Worm (Caenorhabditis elegans) whole organism, young adult: ENCODE data around the gene nas-16.

Experiments used
- B0261.1 ChIP-seq: sonication (generic microtip); optimal IDR thresholded peaks from 2 replicates; lab custom pipeline; 2016; ENCODE audit warnings: mild to moderate bottlenecking, missing genetic modification characterization, moderate library complexity, missing compliant biosample characterization
- aptf-2 ChIP-seq: fragments of 200-800 bp; sonication (Bioruptor generic); conservative IDR thresholded peaks from 2 replicates; pipeline ENCODE4 v1.3.6; 2022; ENCODE audit warnings: missing genetic modification reagents, missing genetic modification characterization, missing compliant biosample characterization
- hsf-1 ChIP-seq: fragments of 200-800 bp; sonication (Bioruptor generic); IDR thresholded peaks from 2 replicates; pipeline ENCODE4 v1.3.6; 2022; ENCODE audit warnings: missing genetic modification reagents, missing genetic modification characterization, missing compliant biosample characterization
- lag-1 ChIP-seq: fragments of 200-800 bp; sonication (Bioruptor generic); IDR thresholded peaks from 2 replicates; pipeline ENCODE4 v1.3.6; 2022; ENCODE audit warnings: missing genetic modification reagents, missing genetic modification characterization, missing compliant biosample characterization

ce11 chrV:11380571-11380970, 11.5 kb upstream of the nas-16 start:
- TF ChIP-seq aptf-2 (GFP tag; lab: Robert Waterston, UW) (no peak), lag-1 (GFP tag; lab: Robert Waterston, UW) (no peak), hsf-1 (GFP tag; lab: Robert Waterston, UW) (no peak), B0261.1 (tag; lab: Kevin White, UChicago) (no peak)
